Fruit fly (Drosophila melanogaster) whole organism, embryonic: ENCODE results near the gene CG5435.
A peak's percentile ranks its signal among the peaks of the same experiment; 100 is the strongest.

Experiments used
- Adf1 ChIP-seq: fragments of 200-800 bp; sonication (Bioruptor generic); IDR thresholded peaks from 2 replicates; pipeline ENCODE4 v1.3.6; 2022; ENCODE audit warnings: missing biosample characterization, missing genetic modification characterization
- Aef1 ChIP-seq: fragments of 200-800 bp; sonication (Bioruptor generic); IDR thresholded peaks from 3 replicates; pipeline ENCODE4 v1.3.6; 2022; ENCODE audit warnings: missing biosample characterization, missing genetic modification characterization
- Atf6 ChIP-seq: fragments of 200-800 bp; sonication (Bioruptor generic); IDR thresholded peaks from 2 replicates; pipeline ENCODE4 v1.3.6; 2022; ENCODE audit warnings: missing biosample characterization, missing genetic modification characterization
- C15 ChIP-seq: fragments of 200-800 bp; sonication (Bioruptor generic); IDR thresholded peaks from 3 replicates; pipeline ENCODE4 v1.3.6; 2022; ENCODE audit warnings: missing biosample characterization, missing genetic modification characterization
- CG11696 ChIP-seq: fragments of 200-800 bp; sonication (Bioruptor generic); IDR thresholded peaks from 2 replicates; pipeline ENCODE4 v1.3.6; 2022; ENCODE audit warnings: missing biosample characterization, missing genetic modification characterization
- CG12155 ChIP-seq: fragments of 200-800 bp; sonication (Bioruptor generic); optimal IDR thresholded peaks from 3 replicates; lab custom pipeline; 2016; ENCODE audit warnings: missing biosample characterization, missing genetic modification characterization
- CG12299 ChIP-seq: fragments of 200-800 bp; sonication (Bioruptor generic); optimal IDR thresholded peaks from 2 replicates; lab custom pipeline; 2018; ENCODE audit warnings: missing biosample characterization, mild to moderate bottlenecking, missing genetic modification characterization
- CG13894 ChIP-seq: fragments of 200-800 bp; sonication (Bioruptor generic); optimal IDR thresholded peaks from 3 replicates; lab custom pipeline; 2018; ENCODE audit warnings: missing biosample characterization, mild to moderate bottlenecking, missing genetic modification characterization, moderate library complexity
- CG14860 ChIP-seq: fragments of 200-800 bp; sonication (Bioruptor generic); IDR thresholded peaks from 3 replicates; pipeline ENCODE4 v1.3.6; 2022; ENCODE audit warnings: missing biosample characterization, missing genetic modification characterization; ENCODE audit not compliant: partially characterized antibody
- CG14965 ChIP-seq: fragments of 200-800 bp; sonication (Bioruptor generic); optimal IDR thresholded peaks from 2 replicates; lab custom pipeline; 2016; ENCODE audit warnings: missing biosample characterization, missing genetic modification characterization, borderline replicate concordance
- CG15601 ChIP-seq: fragments of 200-800 bp; sonication (Bioruptor generic); optimal IDR thresholded peaks from 3 replicates; lab custom pipeline; 2019; ENCODE audit warnings: missing biosample characterization, mild to moderate bottlenecking, missing genetic modification characterization, moderate library complexity
- CG15696 ChIP-seq: fragments of 200-800 bp; sonication (Bioruptor generic); optimal IDR thresholded peaks from 2 replicates; lab custom pipeline; 2019; ENCODE audit warnings: missing biosample characterization, mild to moderate bottlenecking, missing genetic modification characterization, moderate library complexity
- CG18476 ChIP-seq: fragments of 200-800 bp; sonication (Bioruptor generic); optimal IDR thresholded peaks from 2 replicates; lab custom pipeline; 2016; ENCODE audit warnings: missing biosample characterization, mild to moderate bottlenecking, missing genetic modification characterization
- CG34376 ChIP-seq: fragments of 200-800 bp; sonication (Bioruptor generic); optimal IDR thresholded peaks from 2 replicates; lab custom pipeline; 2018; ENCODE audit warnings: missing biosample characterization, mild to moderate bottlenecking, missing genetic modification characterization
- CG34422 ChIP-seq: fragments of 200-800 bp; sonication (Bioruptor generic); IDR thresholded peaks from 3 replicates; pipeline ENCODE4 v1.3.6; 2022; ENCODE audit warnings: missing biosample characterization, missing genetic modification characterization
- CG7839 ChIP-seq: fragments of 200-800 bp; sonication (Bioruptor generic); optimal IDR thresholded peaks from 3 replicates; lab custom pipeline; 2018; ENCODE audit warnings: missing biosample characterization, mild to moderate bottlenecking, missing genetic modification characterization, moderate library complexity
- CG8089 ChIP-seq: fragments of 200-800 bp; sonication (Bioruptor generic); optimal IDR thresholded peaks from 3 replicates; lab custom pipeline; 2016; ENCODE audit warnings: missing biosample characterization, missing genetic modification characterization
- CG8290 ChIP-seq, 3 experiments: fragments of 200-800 bp; sonication (Bioruptor generic); optimal IDR thresholded peaks; 2 replicates each; lab custom pipeline; 2016 to 2019; ENCODE audit warnings: missing biosample characterization in 3 of 3, missing genetic modification characterization in 3 of 3, mild to moderate bottlenecking in 2 of 3, moderate library complexity in 1 of 3
- CG8388 ChIP-seq: fragments of 200-800 bp; sonication (Bioruptor generic); optimal IDR thresholded peaks from 2 replicates; lab custom pipeline; 2019; ENCODE audit warnings: missing biosample characterization, mild to moderate bottlenecking, missing genetic modification characterization, moderate library complexity
- CoRest ChIP-seq: fragments of 200-800 bp; sonication (Bioruptor generic); optimal IDR thresholded peaks from 3 replicates; lab custom pipeline; 2018; ENCODE audit warnings: missing biosample characterization, mild to moderate bottlenecking, missing genetic modification characterization, moderate library complexity
- Elba2 ChIP-seq: fragments of 200-800 bp; sonication (Bioruptor generic); optimal IDR thresholded peaks from 3 replicates; lab custom pipeline; 2016; ENCODE audit warnings: missing biosample characterization, missing genetic modification characterization
- Hand ChIP-seq: fragments of 200-800 bp; sonication (Bioruptor generic); optimal IDR thresholded peaks from 2 replicates; lab custom pipeline; 2017; ENCODE audit warnings: mild to moderate bottlenecking, missing biosample characterization, missing genetic modification reagents, missing genetic modification characterization
- Hey ChIP-seq: fragments of 200-800 bp; sonication (Bioruptor generic); optimal IDR thresholded peaks from 3 replicates; lab custom pipeline; 2018; ENCODE audit warnings: missing biosample characterization, mild to moderate bottlenecking, missing genetic modification characterization
- Hmr ChIP-seq: fragments of 200-800 bp; sonication (Bioruptor generic); optimal IDR thresholded peaks from 3 replicates; lab custom pipeline; 2017; ENCODE audit warnings: mild to moderate bottlenecking, missing biosample characterization, missing genetic modification reagents, missing genetic modification characterization
- Hr39 ChIP-seq: fragments of >200 bp; optimal IDR thresholded peaks from 2 replicates; lab custom pipeline; 2017
- Kr ChIP-seq: fragments of 200-800 bp; sonication (Bioruptor generic); optimal IDR thresholded peaks from 2 replicates; lab custom pipeline; 2017; ENCODE audit warnings: missing biosample characterization, mild to moderate bottlenecking, missing genetic modification characterization
- Meics ChIP-seq: fragments of 200-800 bp; sonication (Bioruptor generic); optimal IDR thresholded peaks from 2 replicates; lab custom pipeline; 2017; ENCODE audit warnings: missing biosample characterization, mild to moderate bottlenecking, missing genetic modification characterization
- Neu2 ChIP-seq: fragments of 200-800 bp; sonication (Bioruptor generic); optimal IDR thresholded peaks from 3 replicates; lab custom pipeline; 2016; ENCODE audit warnings: missing biosample characterization, missing genetic modification characterization, borderline replicate concordance
- PHDP ChIP-seq: fragments of 200-800 bp; sonication (Bioruptor generic); optimal IDR thresholded peaks from 3 replicates; lab custom pipeline; 2018; ENCODE audit warnings: missing biosample characterization, mild to moderate bottlenecking, missing genetic modification characterization, moderate library complexity
- Poxn ChIP-seq: fragments of 200-800 bp; sonication (Bioruptor generic); IDR thresholded peaks from 2 replicates; pipeline ENCODE4 v1.3.6; 2022; ENCODE audit warnings: missing biosample characterization, missing genetic modification characterization
- exex ChIP-seq: fragments of 200-800 bp; sonication (Bioruptor generic); optimal IDR thresholded peaks from 4 replicates; lab custom pipeline; 2018; ENCODE audit warnings: missing biosample characterization, mild to moderate bottlenecking, missing genetic modification characterization, moderate library complexity
- gsb-n ChIP-seq: fragments of 200-800 bp; sonication (Bioruptor generic); optimal IDR thresholded peaks from 3 replicates; lab custom pipeline; 2018; ENCODE audit warnings: missing biosample characterization, mild to moderate bottlenecking, missing genetic modification characterization
- lilli ChIP-seq: fragments of 200-800 bp; sonication (Bioruptor generic); optimal IDR thresholded peaks from 3 replicates; lab custom pipeline; 2016; ENCODE audit warnings: missing biosample characterization, missing genetic modification characterization
- nerfin-2 ChIP-seq: fragments of 200-800 bp; sonication (Bioruptor generic); IDR thresholded peaks from 2 replicates; pipeline ENCODE4 v1.3.6; 2022; ENCODE audit warnings: missing biosample characterization, missing genetic modification characterization; ENCODE audit not compliant: partially characterized antibody
- odd ChIP-seq: fragments of 200-800 bp; sonication (Bioruptor generic); optimal IDR thresholded peaks from 2 replicates; lab custom pipeline; 2017; ENCODE audit warnings: missing biosample characterization, mild to moderate bottlenecking, missing genetic modification characterization
- pfk ChIP-seq: fragments of 200-800 bp; sonication (Bioruptor generic); optimal IDR thresholded peaks from 2 replicates; lab custom pipeline; 2018; ENCODE audit warnings: missing biosample characterization, mild to moderate bottlenecking, missing genetic modification characterization, moderate library complexity
- pho ChIP-seq: fragments of 200-800 bp; sonication (Bioruptor generic); optimal IDR thresholded peaks from 2 replicates; lab custom pipeline; 2016; ENCODE audit warnings: missing biosample characterization, missing genetic modification characterization
- pzg ChIP-seq: fragments of 200-800 bp; sonication (Bioruptor generic); optimal IDR thresholded peaks from 3 replicates; lab custom pipeline; 2018; ENCODE audit warnings: missing biosample characterization, mild to moderate bottlenecking, missing genetic modification characterization, moderate library complexity
- ranshi ChIP-seq: fragments of 200-800 bp; sonication (Bioruptor generic); IDR thresholded peaks from 2 replicates; pipeline ENCODE4 v1.3.6; 2022; ENCODE audit warnings: missing biosample characterization, missing genetic modification characterization
- seq ChIP-seq: fragments of 200-800 bp; sonication (Bioruptor generic); IDR thresholded peaks from 2 replicates; pipeline ENCODE4 v1.3.6; 2022; ENCODE audit warnings: missing biosample characterization, missing genetic modification characterization
- shn ChIP-seq: fragments of 200-800 bp; sonication (Bioruptor generic); optimal IDR thresholded peaks from 3 replicates; lab custom pipeline; 2016; ENCODE audit warnings: missing biosample characterization, missing genetic modification characterization
- sna ChIP-seq: fragments of 200-800 bp; sonication (Bioruptor generic); IDR thresholded peaks from 2 replicates; pipeline ENCODE4 v1.3.6; 2022; ENCODE audit warnings: missing biosample characterization, missing genetic modification characterization; ENCODE audit not compliant: partially characterized antibody
- sug ChIP-seq: fragments of 200-800 bp; optimal IDR thresholded peaks from 2 replicates; lab custom pipeline; 2019; ENCODE audit warnings: missing biosample characterization, mild to moderate bottlenecking, missing genetic modification characterization, moderate library complexity
- tin ChIP-seq: fragments of 200-800 bp; sonication (Bioruptor generic); optimal IDR thresholded peaks from 3 replicates; lab custom pipeline; 2016; ENCODE audit warnings: missing biosample characterization, missing genetic modification characterization
- toy ChIP-seq: fragments of 200-800 bp; sonication (Bioruptor generic); IDR thresholded peaks from 2 replicates; pipeline ENCODE4 v1.3.6; 2022; ENCODE audit warnings: missing biosample characterization, missing genetic modification characterization
- twi ChIP-seq: fragments of 200-800 bp; optimal IDR thresholded peaks from 2 replicates; lab custom pipeline; 2019; ENCODE audit warnings: missing biosample characterization, mild to moderate bottlenecking, missing genetic modification characterization, moderate library complexity
- unc-4 ChIP-seq: fragments of 200-800 bp; sonication (Bioruptor generic); IDR thresholded peaks from 2 replicates; pipeline ENCODE4 v1.3.6; 2022; ENCODE audit warnings: missing biosample characterization, missing genetic modification characterization; ENCODE audit not compliant: partially characterized antibody
- zen ChIP-seq: fragments of 200-800 bp; sonication (Bioruptor generic); optimal IDR thresholded peaks from 3 replicates; lab custom pipeline; 2018; ENCODE audit warnings: missing biosample characterization, mild to moderate bottlenecking, missing genetic modification characterization, moderate library complexity

The CG5435 gene

dm6 chr2L:12465164-12466011 lies 34.7 kb upstream of the CG5435 start:
- no peak for TF ChIP-seq CG14965 (GFP tag; lab: Kevin White, UChicago)
- TF ChIP-seq CG18476 = peak; percentile 27
- peak; percentile 24 for TF ChIP-seq twi (tag; lab: Kevin White, UChicago)
- TF ChIP-seq Adf1 (GFP tag; lab: Robert Waterston, UW) = no peak
- peak; percentile 69 for TF ChIP-seq CG15696 (tag; lab: Kevin White, UChicago)
- TF ChIP-seq Hand (GFP tag; lab: Kevin White, UChicago) = no peak
- TF ChIP-seq toy (GFP tag; lab: Robert Waterston, UW) = no peak
- TF ChIP-seq CG12299 (tag; lab: Kevin White, UChicago) = peak; percentile 10
- TF ChIP-seq CG8388 (GFP tag; lab: Kevin White, UChicago) = peak; percentile 17
- TF ChIP-seq tin (GFP tag; lab: Kevin White, UChicago) = no peak
- peak; percentile 84 for TF ChIP-seq exex (tag; lab: Kevin White, UChicago)
- TF ChIP-seq Hr39 (lab: Kevin White, UChicago) = no peak
- no peak for TF ChIP-seq Meics (GFP tag; lab: Kevin White, UChicago)
- TF ChIP-seq sug (tag; lab: Kevin White, UChicago) = peak; percentile 56
- no peak for TF ChIP-seq shn
- TF ChIP-seq CG11696 (GFP tag; lab: Robert Waterston, UW) = no peak
- TF ChIP-seq pzg (GFP tag; lab: Kevin White, UChicago) = no peak
- TF ChIP-seq Neu2 = no peak
- peak; percentile 41 for TF ChIP-seq Kr (GFP tag; lab: Kevin White, UChicago)
- peak; percentile 37 for TF ChIP-seq odd
- TF ChIP-seq Atf6 = peak; percentile 31; the same call in 1 of the 2 replicates
- no peak for TF ChIP-seq zen (tag; lab: Kevin White, UChicago)
- TF ChIP-seq CG14860 (GFP tag; lab: Robert Waterston, UW) = no peak
- no peak for TF ChIP-seq CG8290 (GFP tag; optimal IDR thresholded peaks at IDR 0.05; lab: Kevin White, UChicago)
- no peak for TF ChIP-seq CG8290 (tag; optimal IDR thresholded peaks at IDR 0.05; lab: Kevin White, UChicago)
- TF ChIP-seq CG34376 (GFP tag; lab: Kevin White, UChicago) = peak; percentile 78
- TF ChIP-seq PHDP (tag; lab: Kevin White, UChicago) = peak; percentile 52
- peak; percentile 53 for TF ChIP-seq gsb-n (tag; lab: Kevin White, UChicago)
- TF ChIP-seq unc-4 (GFP tag; lab: Robert Waterston, UW) = no peak
- TF ChIP-seq C15 (GFP tag; lab: Robert Waterston, UW) = no peak
- no peak for TF ChIP-seq CoRest (tag; lab: Kevin White, UChicago)
- peak; percentile 15 for TF ChIP-seq pfk (GFP tag; lab: Kevin White, UChicago)
- TF ChIP-seq Elba2 = no peak
- TF ChIP-seq pho = no peak
- TF ChIP-seq seq (GFP tag; lab: Robert Waterston, UW) = 0 out of 2 replicates have a peak, but pooled peaks have one; percentile 22
- no peak for TF ChIP-seq sna (GFP tag; lab: Robert Waterston, UW)
- TF ChIP-seq Aef1 (GFP tag; lab: Robert Waterston, UW) = no peak
- no peak for TF ChIP-seq CG34422 (GFP tag; lab: Robert Waterston, UW)
- peak; percentile 11 for TF ChIP-seq lilli (GFP tag; lab: Kevin White, UChicago)
- no peak for TF ChIP-seq CG12155 (GFP tag; lab: Kevin White, UChicago)
- no peak for TF ChIP-seq CG13894 (tag; lab: Kevin White, UChicago)
- TF ChIP-seq CG8089 = no peak
- no peak for TF ChIP-seq Poxn (GFP tag; lab: Robert Waterston, UW)
- no peak for TF ChIP-seq nerfin-2 (GFP tag; lab: Robert Waterston, UW)
- TF ChIP-seq CG7839 (tag; lab: Kevin White, UChicago) = no peak
- no peak for TF ChIP-seq ranshi (GFP tag; lab: Robert Waterston, UW)
- no peak for TF ChIP-seq CG15601
- TF ChIP-seq Hmr (GFP tag; lab: Kevin White, UChicago) = peak; percentile 61
- TF ChIP-seq Hey = no peak
